Worm (Caenorhabditis elegans) whole organism, midembryonic: Measurements from ENCODE around the gene F46F5.7.

Source experiments
- T22C8.4 ChIP-seq: fragments of 200-800 bp; sonication (Bioruptor generic); IDR thresholded peaks from 2 replicates; pipeline ENCODE4 v1.3.6; 2022; ENCODE audit warnings: missing genetic modification characterization, missing compliant biosample characterization
- cog-1 ChIP-seq: sonication (generic microtip); optimal IDR thresholded peaks from 2 replicates; lab custom pipeline; 2016; ENCODE audit warnings: missing genetic modification characterization, missing compliant biosample characterization
- flt-1 ChIP-seq: fragments of 200-800 bp; sonication (Bioruptor generic); IDR thresholded peaks from 2 replicates; pipeline ENCODE4 v1.3.6; 2022; ENCODE audit warnings: missing genetic modification characterization, missing compliant biosample characterization
- klf-2 ChIP-seq: fragments of 200-800 bp; sonication (Bioruptor generic); conservative IDR thresholded peaks from 2 replicates; pipeline ENCODE4 v1.3.6; 2022; ENCODE audit warnings: missing genetic modification reagents, missing genetic modification characterization, missing compliant biosample characterization
- med-1 ChIP-seq: sonication (generic microtip); optimal IDR thresholded peaks from 2 replicates; lab custom pipeline; 2017; ENCODE audit warnings: missing genetic modification characterization, mild to moderate bottlenecking, missing compliant biosample characterization, antibody characterized with exemption, missing genetic modification reagents; ENCODE audit not compliant: insufficient read depth
- ref-1 ChIP-seq: fragments of 200-800 bp; sonication (Bioruptor generic); conservative IDR thresholded peaks from 2 replicates; pipeline ENCODE4 v1.3.6; 2022; ENCODE audit warnings: missing genetic modification reagents, missing genetic modification characterization, missing compliant biosample characterization
- tab-1 ChIP-seq: fragments of 200-800 bp; sonication (Bioruptor generic); IDR thresholded peaks from 2 replicates; pipeline ENCODE4 v1.3.6; 2022; ENCODE audit warnings: missing genetic modification characterization, missing compliant biosample characterization
- ztf-23 ChIP-seq: fragments of 200-800 bp; sonication (Bioruptor generic); IDR thresholded peaks from 2 replicates; pipeline ENCODE4 v1.3.6; 2022; ENCODE audit warnings: missing genetic modification reagents, missing genetic modification characterization, missing compliant biosample characterization
- ztf-29 ChIP-seq: fragments of 200-800 bp; sonication (Bioruptor generic); IDR thresholded peaks from 2 replicates; pipeline ENCODE4 v1.3.6; 2022; ENCODE audit warnings: missing genetic modification reagents, missing genetic modification characterization, missing compliant biosample characterization

DNA sequence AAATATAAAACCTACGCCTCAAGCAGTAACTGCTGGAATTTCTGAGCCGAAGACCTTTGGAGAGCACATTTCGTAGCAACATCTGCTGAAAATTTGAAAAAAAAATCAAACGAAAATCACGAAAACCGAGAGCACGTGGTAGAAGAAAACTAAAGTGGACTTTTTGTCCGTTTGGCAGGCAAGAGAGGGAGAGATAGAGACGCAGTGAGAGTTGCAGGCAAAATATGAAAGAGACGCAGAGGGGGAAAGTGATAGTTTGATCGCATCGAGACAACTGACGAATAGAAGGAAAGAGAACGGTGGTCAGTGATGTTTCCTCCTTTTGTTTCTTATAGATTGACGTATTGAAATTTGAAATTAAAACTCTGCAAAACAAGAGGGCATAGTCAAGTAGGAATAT, 28.1 kb upstream of the F46F5.7 start, which contains the start of the genes acdh-9 and F28A10.13:
- no peak for TF ChIP-seq cog-1 (tag; lab: Kevin White, UChicago)
- no peak for TF ChIP-seq ztf-29 (GFP tag; lab: Robert Waterston, UW)
- TF ChIP-seq ref-1 (GFP tag; lab: Robert Waterston, UW): no peak
- TF ChIP-seq T22C8.4: no peak
- TF ChIP-seq tab-1 (GFP tag; lab: Robert Waterston, UW): no peak
- TF ChIP-seq ztf-23 (GFP tag; lab: Robert Waterston, UW): no peak
- no peak for TF ChIP-seq flt-1 (GFP tag; lab: Robert Waterston, UW)
- TF ChIP-seq klf-2: no peak
- no peak for TF ChIP-seq med-1 (GFP tag; lab: Kevin White, UChicago)
